Fruit fly (Drosophila melanogaster) whole organism, embryonic: ENCODE results near the gene TH1.

Experiments used
- Abd-B ChIP-seq: fragments of 200-800 bp; sonication (Bioruptor generic); optimal IDR thresholded peaks from 2 replicates; lab custom pipeline; 2018; ENCODE audit warnings: missing biosample characterization, mild to moderate bottlenecking, missing genetic modification characterization, moderate library complexity
- B-H2 ChIP-seq: fragments of 200-800 bp; sonication (Bioruptor generic); optimal IDR thresholded peaks from 2 replicates; lab custom pipeline; 2018; ENCODE audit warnings: missing biosample characterization, mild to moderate bottlenecking, missing genetic modification characterization
- C15 ChIP-seq: fragments of 200-800 bp; sonication (Bioruptor generic); IDR thresholded peaks from 3 replicates; pipeline ENCODE4 v1.3.6; 2022; ENCODE audit warnings: missing biosample characterization, missing genetic modification characterization
- CG10209 ChIP-seq: fragments of 200-800 bp; sonication (Bioruptor generic); optimal IDR thresholded peaks from 3 replicates; lab custom pipeline; 2017; ENCODE audit warnings: missing biosample characterization, mild to moderate bottlenecking, missing genetic modification characterization, missing genetic modification reagents
- CG10959 ChIP-seq: fragments of 200-800 bp; sonication (Bioruptor generic); IDR thresholded peaks from 2 replicates; pipeline ENCODE4 v1.3.6; 2022; ENCODE audit warnings: missing biosample characterization, missing genetic modification characterization
- CG12659 ChIP-seq: fragments of 200-800 bp; sonication (Bioruptor generic); optimal IDR thresholded peaks from 3 replicates; lab custom pipeline; 2017; ENCODE audit warnings: mild to moderate bottlenecking, missing biosample characterization, missing genetic modification reagents, missing genetic modification characterization
- CG13424 ChIP-seq: fragments of 200-800 bp; sonication (Bioruptor generic); optimal IDR thresholded peaks from 2 replicates; lab custom pipeline; 2019; ENCODE audit warnings: missing biosample characterization, mild to moderate bottlenecking, missing genetic modification characterization, moderate library complexity
- CG14050 ChIP-seq: fragments of 200-800 bp; sonication (Bioruptor generic); IDR thresholded peaks from 3 replicates; pipeline ENCODE4 v1.3.6; 2022; ENCODE audit warnings: missing biosample characterization, missing genetic modification characterization
- CG16813 ChIP-seq: fragments of 200-800 bp; sonication (Bioruptor generic); IDR thresholded peaks from 3 replicates; pipeline ENCODE4 v1.3.6; 2022; ENCODE audit warnings: missing biosample characterization, missing genetic modification characterization; ENCODE audit not compliant: partially characterized antibody
- CG17361 ChIP-seq: fragments of 200-800 bp; sonication (Bioruptor generic); IDR thresholded peaks from 3 replicates; pipeline ENCODE4 v1.3.6; 2022; ENCODE audit warnings: missing biosample characterization, missing genetic modification characterization
- CG17385 ChIP-seq: fragments of 200-800 bp; sonication (Bioruptor generic); optimal IDR thresholded peaks from 3 replicates; lab custom pipeline; 2018; ENCODE audit warnings: missing biosample characterization, mild to moderate bottlenecking, missing genetic modification characterization
- CG17802 ChIP-seq: fragments of 200-800 bp; sonication (Bioruptor generic); optimal IDR thresholded peaks from 2 replicates; lab custom pipeline; 2018; ENCODE audit warnings: missing biosample characterization, mild to moderate bottlenecking, missing genetic modification characterization, moderate library complexity
- CG18599 ChIP-seq: fragments of 200-800 bp; sonication (Bioruptor generic); optimal IDR thresholded peaks from 3 replicates; lab custom pipeline; 2017; ENCODE audit warnings: missing biosample characterization, missing genetic modification characterization, mild to moderate bottlenecking, moderate library complexity, missing genetic modification reagents
- CG2712 ChIP-seq: fragments of 200-800 bp; optimal IDR thresholded peaks from 3 replicates; lab custom pipeline; 2019; ENCODE audit warnings: missing biosample characterization, mild to moderate bottlenecking, missing genetic modification characterization, moderate library complexity
- CG3163 ChIP-seq: fragments of 200-800 bp; sonication (Bioruptor generic); optimal IDR thresholded peaks from 3 replicates; lab custom pipeline; 2016; ENCODE audit warnings: missing biosample characterization, missing genetic modification characterization
- CG4854 ChIP-seq: fragments of 200-800 bp; sonication (Bioruptor generic); optimal IDR thresholded peaks from 2 replicates; lab custom pipeline; 2016; ENCODE audit warnings: missing biosample characterization, missing genetic modification characterization, inconsistent platforms
- CG7271 ChIP-seq: fragments of 200-800 bp; sonication (Bioruptor generic); optimal IDR thresholded peaks from 2 replicates; lab custom pipeline; 2018; ENCODE audit warnings: missing biosample characterization, mild to moderate bottlenecking, missing genetic modification characterization, moderate library complexity
- CG7556 ChIP-seq: fragments of 200-800 bp; sonication (Bioruptor generic); optimal IDR thresholded peaks from 2 replicates; lab custom pipeline; 2017; ENCODE audit warnings: missing biosample characterization, mild to moderate bottlenecking, missing genetic modification characterization
- CG7745 ChIP-seq: fragments of 200-800 bp; sonication (Bioruptor generic); optimal IDR thresholded peaks from 2 replicates; lab custom pipeline; 2018; ENCODE audit warnings: missing biosample characterization, mild to moderate bottlenecking, missing genetic modification characterization, moderate library complexity
- CG7928 ChIP-seq: fragments of 200-800 bp; sonication (Bioruptor generic); optimal IDR thresholded peaks from 2 replicates; lab custom pipeline; 2017; ENCODE audit warnings: missing biosample characterization, mild to moderate bottlenecking, missing genetic modification characterization
- CG8388 ChIP-seq: fragments of 200-800 bp; sonication (Bioruptor generic); optimal IDR thresholded peaks from 2 replicates; lab custom pipeline; 2019; ENCODE audit warnings: missing biosample characterization, mild to moderate bottlenecking, missing genetic modification characterization, moderate library complexity
- CG8478 ChIP-seq: fragments of >200 bp; optimal IDR thresholded peaks from 2 replicates; lab custom pipeline; 2018
- CG9609 ChIP-seq: fragments of 200-800 bp; sonication (Bioruptor generic); optimal IDR thresholded peaks from 3 replicates; lab custom pipeline; 2016; ENCODE audit warnings: missing biosample characterization, missing genetic modification characterization
- Dfd ChIP-seq, 2 experiments: fragments of >200 bp; optimal IDR thresholded peaks; 2 replicates each; lab custom pipeline; 2017; ENCODE audit warnings: missing biosample characterization in 2 of 2, missing genetic modification characterization in 2 of 2
- Doc2 ChIP-seq: fragments of 200-800 bp; sonication (Bioruptor generic); IDR thresholded peaks from 2 replicates; pipeline ENCODE4 v1.3.6; 2022; ENCODE audit warnings: missing biosample characterization, missing genetic modification characterization
- Elba2 ChIP-seq: fragments of 200-800 bp; sonication (Bioruptor generic); optimal IDR thresholded peaks from 3 replicates; lab custom pipeline; 2016; ENCODE audit warnings: missing biosample characterization, missing genetic modification characterization
- Ets65A ChIP-seq: fragments of 200-800 bp; sonication (Bioruptor generic); peaks from one replicate; lab custom pipeline; 2016; ENCODE audit warnings: missing biosample characterization, missing genetic modification characterization
- Fer3 ChIP-seq: fragments of 200-800 bp; sonication (Bioruptor generic); optimal IDR thresholded peaks from 2 replicates; lab custom pipeline; 2018; ENCODE audit warnings: missing biosample characterization, mild to moderate bottlenecking, missing genetic modification characterization, moderate library complexity
- Hr51 ChIP-seq, 2 experiments: fragments of 200-800 bp; sonication (Bioruptor generic); optimal IDR thresholded peaks; 2 replicates in 1 of 2; 3 replicates in 1 of 2; lab custom pipeline; 2016 to 2018; ENCODE audit warnings: missing biosample characterization in 2 of 2, missing genetic modification characterization in 2 of 2, mild to moderate bottlenecking in 1 of 2, moderate library complexity in 1 of 2
- Med ChIP-seq: fragments of 200-800 bp; sonication (Bioruptor generic); peaks from one replicate; lab custom pipeline; 2016; ENCODE audit warnings: missing biosample characterization, missing genetic modification characterization, mild to moderate bottlenecking, inconsistent platforms, moderate library complexity
- Trl ChIP-seq, 3 experiments: fragments of >200 bp in 2 of 3; fragments of 200-800 bp in 1 of 3; sonication (Bioruptor generic) in 1 of 3; optimal IDR thresholded peaks; 2 replicates in 1 of 3; 3 replicates in 2 of 3; lab custom pipeline; 2016 to 2017; ENCODE audit warnings: missing biosample characterization in 1 of 3, missing genetic modification characterization in 1 of 3
- Xbp1 ChIP-seq: fragments of 200-800 bp; sonication (Bioruptor generic); optimal IDR thresholded peaks from 3 replicates; lab custom pipeline; 2016; ENCODE audit warnings: missing biosample characterization, mild to moderate bottlenecking, missing genetic modification characterization
- cg ChIP-seq: fragments of 200-800 bp; sonication (Bioruptor generic); optimal IDR thresholded peaks from 3 replicates; lab custom pipeline; 2019; ENCODE audit warnings: missing biosample characterization, mild to moderate bottlenecking, missing genetic modification characterization, moderate library complexity
- chinmo ChIP-seq: fragments of 200-800 bp; sonication (Bioruptor generic); IDR thresholded peaks from 4 replicates; pipeline ENCODE4 v1.3.6; 2022; ENCODE audit warnings: missing biosample characterization, missing genetic modification characterization; ENCODE audit not compliant: partially characterized antibody
- da ChIP-seq: fragments of 200-800 bp; sonication (Bioruptor generic); optimal IDR thresholded peaks from 2 replicates; lab custom pipeline; 2016; ENCODE audit warnings: missing biosample characterization, missing genetic modification characterization
- dimm ChIP-seq: fragments of 200-800 bp; sonication (Bioruptor generic); IDR thresholded peaks from 2 replicates; pipeline ENCODE4 v1.3.6; 2022; ENCODE audit warnings: missing biosample characterization, missing genetic modification characterization
- esg ChIP-seq: fragments of 200-800 bp; sonication (Bioruptor generic); conservative IDR thresholded peaks from 2 replicates; pipeline ENCODE4 v1.3.6; 2022; ENCODE audit warnings: missing biosample characterization, missing genetic modification characterization
- grau ChIP-seq: fragments of 200-800 bp; optimal IDR thresholded peaks from 3 replicates; lab custom pipeline; 2019; ENCODE audit warnings: missing biosample characterization, mild to moderate bottlenecking, missing genetic modification characterization, moderate library complexity
- hth ChIP-seq: fragments of >200 bp; optimal IDR thresholded peaks from 2 replicates; lab custom pipeline; 2017; ENCODE audit warnings: inconsistent platforms
- lbe ChIP-seq: fragments of 200-800 bp; sonication (Bioruptor generic); optimal IDR thresholded peaks from 2 replicates; lab custom pipeline; 2016; ENCODE audit warnings: missing biosample characterization, mild to moderate bottlenecking, missing genetic modification characterization
- lola ChIP-seq, 3 experiments: fragments of >200 bp in 2 of 3; fragments of 200-800 bp in 1 of 3; sonication (Bioruptor generic) in 1 of 3; optimal IDR thresholded peaks; 2 replicates each; lab custom pipeline; 2017 to 2019; ENCODE audit warnings: missing biosample characterization in 3 of 3, missing genetic modification characterization in 3 of 3, mild to moderate bottlenecking in 1 of 3, moderate library complexity in 1 of 3
- nom ChIP-seq: fragments of 200-800 bp; sonication (Bioruptor generic); optimal IDR thresholded peaks from 2 replicates; lab custom pipeline; 2017; ENCODE audit warnings: missing biosample characterization, missing genetic modification characterization, mild to moderate bottlenecking, moderate library complexity, missing genetic modification reagents
- pb ChIP-seq: fragments of 200-800 bp; sonication (Bioruptor generic); optimal IDR thresholded peaks from 3 replicates; lab custom pipeline; 2016; ENCODE audit warnings: missing biosample characterization, missing genetic modification characterization
- psq ChIP-seq: fragments of 200-800 bp; sonication (Bioruptor generic); optimal IDR thresholded peaks from 2 replicates; lab custom pipeline; 2017; ENCODE audit warnings: missing biosample characterization, missing genetic modification characterization
- row ChIP-seq: fragments of 200-800 bp; sonication (Bioruptor generic); IDR thresholded peaks from 3 replicates; pipeline ENCODE4 v1.3.6; 2022; ENCODE audit warnings: missing biosample characterization, missing genetic modification characterization
- schlank ChIP-seq: fragments of 200-800 bp; sonication (Bioruptor generic); optimal IDR thresholded peaks from 2 replicates; lab custom pipeline; 2018; ENCODE audit warnings: missing biosample characterization, mild to moderate bottlenecking, missing genetic modification characterization
- sens ChIP-seq: fragments of 200-800 bp; sonication (Bioruptor generic); peaks from one replicate; lab custom pipeline; 2016; ENCODE audit warnings: missing biosample characterization, missing genetic modification characterization
- slp2 ChIP-seq: fragments of 200-800 bp; sonication (Bioruptor generic); optimal IDR thresholded peaks from 2 replicates; lab custom pipeline; 2016; ENCODE audit warnings: missing biosample characterization, missing genetic modification characterization
- twi ChIP-seq: fragments of 200-800 bp; optimal IDR thresholded peaks from 2 replicates; lab custom pipeline; 2019; ENCODE audit warnings: missing biosample characterization, mild to moderate bottlenecking, missing genetic modification characterization, moderate library complexity
- zfh2 ChIP-seq: fragments of 200-800 bp; sonication (Bioruptor generic); optimal IDR thresholded peaks from 2 replicates; lab custom pipeline; 2016; ENCODE audit warnings: missing biosample characterization, missing genetic modification characterization

TH1 gene

dm6 chrX:16426478-16427052 is 35.3 kb upstream of the TH1 start (continued):
- no peak for TF ChIP-seq zfh2 (GFP tag; lab: Kevin White, UChicago)
- TF ChIP-seq CG4854: no peak
- TF ChIP-seq CG8388 (GFP tag; lab: Kevin White, UChicago): no peak
- no peak for TF ChIP-seq Fer3 (tag; lab: Kevin White, UChicago)
- peak; percentile 14 for TF ChIP-seq CG18599 (GFP tag; lab: Kevin White, UChicago)
- TF ChIP-seq CG7928 (GFP tag; lab: Kevin White, UChicago): peak; percentile 36
- TF ChIP-seq CG7556 (GFP tag; lab: Kevin White, UChicago): no peak
- TF ChIP-seq grau (tag; lab: Kevin White, UChicago): peak; percentile 12
- TF ChIP-seq pb (GFP tag; lab: Kevin White, UChicago): no peak
- TF ChIP-seq Hr51 (GFP tag; optimal IDR thresholded peaks at IDR 0.05; lab: Kevin White, UChicago): peak in 1 of 2 experiments; percentile 13
- no peak for TF ChIP-seq Dfd (GFP tag; optimal IDR thresholded peaks at IDR 0.05; lab: Kevin White, UChicago)
- no peak for TF ChIP-seq CG14050 (GFP tag; lab: Robert Waterston, UW)
- no peak for TF ChIP-seq CG2712
- no peak for TF ChIP-seq da
- TF ChIP-seq schlank (tag; lab: Kevin White, UChicago): no peak
- TF ChIP-seq Abd-B (GFP tag; lab: Kevin White, UChicago): no peak
- no peak for TF ChIP-seq hth
- TF ChIP-seq CG13424 (tag; lab: Kevin White, UChicago): no peak
- TF ChIP-seq CG17802 (tag; lab: Kevin White, UChicago): no peak
- peak; percentile 34; the same call in 1 of the 3 replicates for TF ChIP-seq row (GFP tag; lab: Robert Waterston, UW)
- no peak for TF ChIP-seq CG9609 (GFP tag; lab: Kevin White, UChicago)
- TF ChIP-seq slp2 (GFP tag; lab: Kevin White, UChicago): no peak
- TF ChIP-seq dimm (GFP tag; lab: Robert Waterston, UW): no peak
- no peak for TF ChIP-seq CG10959
- TF ChIP-seq B-H2 (GFP tag; lab: Kevin White, UChicago): no peak
- TF ChIP-seq, all 482 proteins: peak for 39

dm6 chrX:16425145-16425544 is 33.9 kb upstream of the TH1 start:
- TF ChIP-seq CG3163 (GFP tag; lab: Kevin White, UChicago): no peak
- TF ChIP-seq CG17385 (GFP tag; lab: Kevin White, UChicago): peak; percentile 72
- TF ChIP-seq cg (GFP tag; lab: Kevin White, UChicago): peak; percentile 66
- no peak for TF ChIP-seq psq (GFP tag; lab: Kevin White, UChicago)
- TF ChIP-seq Doc2 (GFP tag; lab: Robert Waterston, UW): no peak
- 0 out of 4 replicates have a peak, but pooled peaks have one; percentile 47 for TF ChIP-seq chinmo
- no peak for TF ChIP-seq lola (GFP tag; optimal IDR thresholded peaks at IDR 0.05; lab: Kevin White, UChicago)
- peak; percentile 75 for TF ChIP-seq twi (tag; lab: Kevin White, UChicago)
- peak; percentile 61 for TF ChIP-seq Med (GFP tag; lab: Kevin White, UChicago)
- TF ChIP-seq Xbp1 (GFP tag; lab: Kevin White, UChicago): no peak
- TF ChIP-seq sens (GFP tag; lab: Kevin White, UChicago): no peak
- TF ChIP-seq CG12659: no peak
- peak; percentile 18 for TF ChIP-seq CG8478 (lab: Kevin White, UChicago)
- no peak for TF ChIP-seq esg (GFP tag; lab: Robert Waterston, UW)
- no peak for TF ChIP-seq CG16813 (GFP tag; lab: Robert Waterston, UW)
- peak; percentile 38 for TF ChIP-seq lbe (GFP tag; lab: Kevin White, UChicago)
- no peak for TF ChIP-seq Ets65A
- peak in 1 of 2 experiments; percentile 52 for TF ChIP-seq Trl (optimal IDR thresholded peaks at IDR 0.05; lab: Kevin White, UChicago)
- TF ChIP-seq Trl (GFP tag; optimal IDR thresholded peaks at IDR 0.05; lab: Kevin White, UChicago): no peak
- TF ChIP-seq C15: no peak
- no peak for TF ChIP-seq Elba2 (GFP tag; lab: Kevin White, UChicago)
- no peak for TF ChIP-seq CG10209 (GFP tag; lab: Kevin White, UChicago)
- peak; percentile 2 for TF ChIP-seq nom (GFP tag; lab: Kevin White, UChicago)
- TF ChIP-seq CG17361 (GFP tag; lab: Robert Waterston, UW): no peak
- TF ChIP-seq CG7271: no peak
- no peak for TF ChIP-seq CG7745
